Worm (Caenorhabditis elegans) whole organism, early embryonic: ENCODE measurements around the gene C45B11.9.

Source experiments
- B0310.2 ChIP-seq: sonication (generic microtip); optimal IDR thresholded peaks from 2 replicates; lab custom pipeline; 2016; ENCODE audit warnings: mild to moderate bottlenecking, missing genetic modification characterization, missing compliant biosample characterization
- aly-1 ChIP-seq: sonication (generic microtip); optimal IDR thresholded peaks from 2 replicates; lab custom pipeline; 2016; ENCODE audit warnings: missing genetic modification characterization, missing compliant biosample characterization
- ama-1 ChIP-seq: fragments of 150-350 bp; optimal IDR thresholded peaks from 2 replicates; lab custom pipeline; 2014
- flt-1 ChIP-seq: fragments of 200-800 bp; sonication (Bioruptor generic); IDR thresholded peaks from 2 replicates; pipeline ENCODE4 v1.3.6; 2022; ENCODE audit warnings: missing genetic modification characterization, missing compliant biosample characterization
- hmbx-1 ChIP-seq: sonication (generic microtip); optimal IDR thresholded peaks from 2 replicates; lab custom pipeline; 2016; ENCODE audit warnings: mild to moderate bottlenecking, missing genetic modification characterization, missing compliant biosample characterization
- hnd-1 ChIP-seq: sonication (generic microtip); optimal IDR thresholded peaks from 2 replicates; lab custom pipeline; 2016; ENCODE audit warnings: missing genetic modification characterization, missing compliant biosample characterization
- scrt-1 ChIP-seq: fragments of 200-800 bp; sonication (Bioruptor generic); IDR thresholded peaks from 2 replicates; pipeline ENCODE4 v1.3.6; 2022; ENCODE audit warnings: missing genetic modification characterization, missing compliant biosample characterization
- tbx-37 ChIP-seq: fragments of 200-800 bp; sonication (Bioruptor generic); conservative IDR thresholded peaks from 2 replicates; pipeline ENCODE4 v1.3.6; 2022; ENCODE audit warnings: missing genetic modification reagents, missing genetic modification characterization, missing compliant biosample characterization

- TF ChIP-seq B0310.2 (tag; lab: Kevin White, UChicago) (no peak), aly-1 (no peak), hmbx-1 (tag; lab: Kevin White, UChicago) (no peak), hnd-1 (tag; lab: Kevin White, UChicago) (no peak), scrt-1 (GFP tag; lab: Robert Waterston, UW) (no peak), flt-1 (GFP tag; lab: Robert Waterston, UW) (no peak), ama-1 (no peak), tbx-37 (no peak)
These were observed 31.0 kb upstream of the C45B11.9 start for ce11 chrV:11009124-11009524.
